Fruit fly (Drosophila melanogaster) whole organism: ENCODE data around the gene CG15865.

Experiments used
- CG8478 ChIP-seq: fragments of >200 bp; optimal IDR thresholded peaks from 2 replicates; lab custom pipeline; 2018; ENCODE audit warnings: inconsistent platforms
- Dll ChIP-seq: fragments of >200 bp; optimal IDR thresholded peaks from 2 replicates; lab custom pipeline; 2017
- EcR ChIP-seq, 2 experiments: fragments of >200 bp; optimal IDR thresholded peaks; 2 replicates each; lab custom pipeline; 2017; ENCODE audit warnings: missing biosample characterization in 2 of 2, missing genetic modification characterization in 2 of 2, missing genetic modification reagents in 2 of 2
- pan ChIP-seq: fragments of >200 bp; optimal IDR thresholded peaks from 2 replicates; lab custom pipeline; 2017

dm6 chrX:16647737-16648434, 16.4 kb downstream of the CG15865 start:
- TF ChIP-seq EcR (GFP tag; optimal IDR thresholded peaks at IDR 0.05; lab: Kevin White, UChicago) (no peak), Dll (no peak), pan (no peak), CG8478 (lab: Kevin White, UChicago) (no peak)
